Worm (Caenorhabditis elegans): ENCODE measurements around the gene srbc-79.

The srbc-79 gene

ce11 chrV:20499642-20500041 is 7.4 kb upstream of the srbc-79 start:
- TF ChIP-seq ets-7 (tag; optimal IDR thresholded peaks at IDR 0.05) (no peak), hmg-4 (GFP tag; optimal IDR thresholded peaks at IDR 0.05) (no peak), flt-1 (GFP tag; IDR thresholded peaks at IDR 0.05) (no peak), aly-1 (tag; optimal IDR thresholded peaks at IDR 0.05) (no peak), F13C5.2 (tag; optimal IDR thresholded peaks at IDR 0.05) (no peak), ama-1 (optimal IDR thresholded peaks at IDR 0.05) (no peak), tbx-37 (GFP tag; conservative IDR thresholded peaks at IDR 0.05) (no peak), ceh-36 (tag; optimal IDR thresholded peaks at IDR 0.05) (no peak), sea-1 (GFP tag; conservative IDR thresholded peaks at IDR 0.05) (no peak), B0310.2 (tag; optimal IDR thresholded peaks at IDR 0.05) (no peak), tbx-11 (GFP tag; IDR thresholded peaks at IDR 0.05) (no peak), tra-4 (tag; optimal IDR thresholded peaks at IDR 0.05) (no peak), hnd-1 (tag; optimal IDR thresholded peaks at IDR 0.05) (no peak), scrt-1 (GFP tag; IDR thresholded peaks at IDR 0.05) (no peak), pes-1 (GFP tag; IDR thresholded peaks at IDR 0.05) (no peak), hmbx-1 (tag; optimal IDR thresholded peaks at IDR 0.05) (no peak), ceh-13 (GFP tag; optimal IDR thresholded peaks at IDR 0.05) (no peak)

ce11 chrV:20498980-20499379 is 6.7 kb upstream of the srbc-79 start, which contains the start of gene dct-16:
Gene dct-16, minus strand, starts transcription at chrV:20499057.
- no peak for TF ChIP-seq ceh-13 (GFP tag; optimal IDR thresholded peaks at IDR 0.05)
- no peak for TF ChIP-seq tra-4 (tag; optimal IDR thresholded peaks at IDR 0.05)
- TF ChIP-seq hmbx-1 (tag; optimal IDR thresholded peaks at IDR 0.05) = no peak
- TF ChIP-seq sea-1 (GFP tag; conservative IDR thresholded peaks at IDR 0.05) = no peak
- no peak for TF ChIP-seq ceh-36 (tag; optimal IDR thresholded peaks at IDR 0.05)
- TF ChIP-seq ets-7 (tag; optimal IDR thresholded peaks at IDR 0.05) = no peak
- TF ChIP-seq hmg-4 (GFP tag; optimal IDR thresholded peaks at IDR 0.05) = no peak
- no peak for TF ChIP-seq tbx-11 (GFP tag; IDR thresholded peaks at IDR 0.05)
- TF ChIP-seq B0310.2 (tag; optimal IDR thresholded peaks at IDR 0.05) = no peak
- no peak for TF ChIP-seq F13C5.2 (tag; optimal IDR thresholded peaks at IDR 0.05)
- TF ChIP-seq scrt-1 (GFP tag; IDR thresholded peaks at IDR 0.05) = no peak
- TF ChIP-seq aly-1 (tag; optimal IDR thresholded peaks at IDR 0.05) = no peak
- TF ChIP-seq flt-1 (GFP tag; IDR thresholded peaks at IDR 0.05) = no peak
- TF ChIP-seq hnd-1 (tag; optimal IDR thresholded peaks at IDR 0.05) = no peak
- TF ChIP-seq tbx-37 (GFP tag; conservative IDR thresholded peaks at IDR 0.05) = no peak
- TF ChIP-seq pes-1 (GFP tag; IDR thresholded peaks at IDR 0.05) = no peak
- TF ChIP-seq ama-1 (optimal IDR thresholded peaks at IDR 0.05) = no peak

- TF ChIP-seq ceh-36 (tag; optimal IDR thresholded peaks at IDR 0.05) (no peak), ceh-13 (GFP tag; optimal IDR thresholded peaks at IDR 0.05) (no peak), tbx-37 (GFP tag; conservative IDR thresholded peaks at IDR 0.05) (no peak), aly-1 (tag; optimal IDR thresholded peaks at IDR 0.05) (no peak), hmg-4 (GFP tag; optimal IDR thresholded peaks at IDR 0.05) (no peak), scrt-1 (GFP tag; IDR thresholded peaks at IDR 0.05) (no peak), flt-1 (GFP tag; IDR thresholded peaks at IDR 0.05) (no peak)
Observed at ce11 chrV:20497537-20497936, 5.3 kb upstream of the srbc-79 start.

- TF ChIP-seq ets-7 (tag; optimal IDR thresholded peaks at IDR 0.05) (no peak), hnd-1 (tag; optimal IDR thresholded peaks at IDR 0.05) (no peak), hmbx-1 (tag; optimal IDR thresholded peaks at IDR 0.05) (no peak), scrt-1 (GFP tag; IDR thresholded peaks at IDR 0.05) (no peak), hmg-4 (GFP tag; optimal IDR thresholded peaks at IDR 0.05) (no peak), F13C5.2 (tag; optimal IDR thresholded peaks at IDR 0.05) (peak; percentile 41), sea-1 (GFP tag; conservative IDR thresholded peaks at IDR 0.05) (no peak), pes-1 (GFP tag; IDR thresholded peaks at IDR 0.05) (no peak), ceh-13 (GFP tag; optimal IDR thresholded peaks at IDR 0.05) (no peak)
Observed at ce11 chrV:20493271-20494231, 1.3 kb upstream of the srbc-79 start, which contains the start of gene B0250.5. Gene B0250.5, plus strand, starts transcription at chrV:20493924.

- TF ChIP-seq ceh-36 (tag; optimal IDR thresholded peaks at IDR 0.05) (no peak), sea-1 (GFP tag; conservative IDR thresholded peaks at IDR 0.05) (no peak), tra-4 (tag; optimal IDR thresholded peaks at IDR 0.05) (no peak), aly-1 (tag; optimal IDR thresholded peaks at IDR 0.05) (no peak), tbx-37 (GFP tag; conservative IDR thresholded peaks at IDR 0.05) (no peak), F13C5.2 (tag; optimal IDR thresholded peaks at IDR 0.05) (no peak), pes-1 (GFP tag; IDR thresholded peaks at IDR 0.05) (no peak), ets-7 (tag; optimal IDR thresholded peaks at IDR 0.05) (no peak), tbx-11 (GFP tag; IDR thresholded peaks at IDR 0.05) (no peak), ama-1 (optimal IDR thresholded peaks at IDR 0.05) (no peak), flt-1 (GFP tag; IDR thresholded peaks at IDR 0.05) (no peak), scrt-1 (GFP tag; IDR thresholded peaks at IDR 0.05) (no peak), hmg-4 (GFP tag; optimal IDR thresholded peaks at IDR 0.05) (no peak)
Observed at ce11 chrV:20489102-20489501, 3.2 kb downstream of the srbc-79 start, which contains the start of gene srbc-78. Gene srbc-78, minus strand, starts transcription at chrV:20489202.

- TF ChIP-seq ets-7 (tag; optimal IDR thresholded peaks at IDR 0.05) (no peak), aly-1 (tag; optimal IDR thresholded peaks at IDR 0.05) (no peak), tbx-11 (GFP tag; IDR thresholded peaks at IDR 0.05) (no peak), hmbx-1 (tag; optimal IDR thresholded peaks at IDR 0.05) (no peak), ama-1 (optimal IDR thresholded peaks at IDR 0.05) (no peak), flt-1 (GFP tag; IDR thresholded peaks at IDR 0.05) (no peak), tra-4 (tag; optimal IDR thresholded peaks at IDR 0.05) (no peak), B0310.2 (tag; optimal IDR thresholded peaks at IDR 0.05) (no peak), hnd-1 (tag; optimal IDR thresholded peaks at IDR 0.05) (no peak), pes-1 (GFP tag; IDR thresholded peaks at IDR 0.05) (no peak), ceh-13 (GFP tag; optimal IDR thresholded peaks at IDR 0.05) (no peak), sea-1 (GFP tag; conservative IDR thresholded peaks at IDR 0.05) (no peak), hmg-4 (GFP tag; optimal IDR thresholded peaks at IDR 0.05) (no peak), tbx-37 (GFP tag; conservative IDR thresholded peaks at IDR 0.05) (no peak), scrt-1 (GFP tag; IDR thresholded peaks at IDR 0.05) (no peak), F13C5.2 (tag; optimal IDR thresholded peaks at IDR 0.05) (no peak), ceh-36 (tag; optimal IDR thresholded peaks at IDR 0.05) (no peak)
Observed at ce11 chrV:20486549-20486948, 5.7 kb downstream of the srbc-79 start.

Data from whole organism, early embryonic.